Fruit fly (Drosophila melanogaster) whole organism, pupa: ENCODE measurements around the gene CG13786.

Source experiments
- CG10348 ChIP-seq: fragments of 200-800 bp; sonication (Bioruptor generic); IDR thresholded peaks from 2 replicates; pipeline ENCODE4 v1.3.6; 2022; ENCODE audit warnings: missing biosample characterization, missing genetic modification characterization
- CG13204 ChIP-seq: fragments of 200-800 bp; sonication (Bioruptor generic); optimal IDR thresholded peaks from 2 replicates; lab custom pipeline; 2018; ENCODE audit warnings: missing biosample characterization, mild to moderate bottlenecking, missing genetic modification characterization, moderate library complexity
- CG14655 ChIP-seq: fragments of 200-800 bp; sonication (Bioruptor generic); optimal IDR thresholded peaks from 3 replicates; lab custom pipeline; 2017; ENCODE audit warnings: mild to moderate bottlenecking, missing biosample characterization, missing genetic modification reagents, missing genetic modification characterization
- CG32121 ChIP-seq: fragments of 200-800 bp; sonication (Bioruptor generic); IDR thresholded peaks from 2 replicates; pipeline ENCODE4 v1.3.6; 2022; ENCODE audit warnings: missing biosample characterization, missing genetic modification characterization
- CG34367 ChIP-seq: fragments of 200-800 bp; sonication (Bioruptor generic); optimal IDR thresholded peaks from 2 replicates; lab custom pipeline; 2018; ENCODE audit warnings: missing biosample characterization, mild to moderate bottlenecking, missing genetic modification characterization
- CG9948 ChIP-seq: fragments of 200-800 bp; sonication (Bioruptor generic); optimal IDR thresholded peaks from 2 replicates; lab custom pipeline; 2018; ENCODE audit warnings: missing biosample characterization, mild to moderate bottlenecking, missing genetic modification characterization, moderate library complexity
- D1 ChIP-seq: fragments of 200-800 bp; sonication (Bioruptor generic); optimal IDR thresholded peaks from 2 replicates; lab custom pipeline; 2018; ENCODE audit warnings: missing biosample characterization, mild to moderate bottlenecking, missing genetic modification characterization, moderate library complexity
- EcR ChIP-seq: fragments of 200-800 bp; sonication (Bioruptor generic); optimal IDR thresholded peaks from 3 replicates; lab custom pipeline; 2019; ENCODE audit warnings: missing biosample characterization, missing genetic modification characterization, mild to moderate bottlenecking, moderate library complexity, missing genetic modification reagents
- Pif1B ChIP-seq: fragments of 200-800 bp; sonication (Bioruptor generic); optimal IDR thresholded peaks from 3 replicates; lab custom pipeline; 2016; ENCODE audit warnings: missing biosample characterization, missing genetic modification characterization
- Snoo ChIP-seq: fragments of 200-800 bp; sonication (Bioruptor generic); optimal IDR thresholded peaks from 3 replicates; lab custom pipeline; 2017; ENCODE audit warnings: missing biosample characterization, mild to moderate bottlenecking, missing genetic modification characterization, inconsistent platforms
- gl ChIP-seq: fragments of 200-800 bp; sonication (Bioruptor generic); optimal IDR thresholded peaks from 2 replicates; lab custom pipeline; 2018; ENCODE audit warnings: missing biosample characterization, mild to moderate bottlenecking, missing genetic modification characterization

DNA sequence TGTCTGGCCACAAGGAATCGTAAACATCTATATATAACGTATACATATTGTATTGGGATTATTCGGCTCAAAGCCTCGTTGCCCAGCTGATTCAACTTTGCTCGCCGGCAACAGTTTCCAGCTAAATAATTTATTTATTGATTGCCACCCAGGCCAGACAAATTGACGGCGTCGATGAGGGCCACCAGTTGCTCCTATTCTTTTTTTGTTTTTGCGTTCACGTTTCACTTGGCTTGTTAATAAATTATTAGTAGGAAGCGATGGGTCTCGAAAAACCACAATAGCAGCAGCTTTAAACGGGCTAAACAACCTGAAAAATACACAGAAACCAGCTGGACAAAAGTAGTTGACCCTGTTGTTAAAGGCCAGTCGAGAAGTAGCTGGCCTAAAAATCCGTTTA, 35.7 kb downstream of the CG13786 start:
- no peak for TF ChIP-seq Snoo (tag; lab: Kevin White, UChicago)
- no peak for TF ChIP-seq Pif1B (GFP tag; lab: Kevin White, UChicago)
- no peak for TF ChIP-seq CG34367 (tag; lab: Kevin White, UChicago)
- no peak for TF ChIP-seq CG32121 (GFP tag; lab: Robert Waterston, UW)
- peak; percentile 6 for TF ChIP-seq EcR (GFP tag; lab: Kevin White, UChicago)
- TF ChIP-seq CG14655 (GFP tag; lab: Kevin White, UChicago), result no peak
- TF ChIP-seq gl, result no peak
- TF ChIP-seq CG13204 (GFP tag; lab: Kevin White, UChicago), result no peak
- TF ChIP-seq CG9948 (tag; lab: Kevin White, UChicago), result no peak
- no peak for TF ChIP-seq D1 (tag; lab: Kevin White, UChicago)
- no peak for TF ChIP-seq CG10348 (GFP tag; lab: Robert Waterston, UW)
